Fruit fly (Drosophila melanogaster) whole organism, pupa: ENCODE results near the gene Iris.

ENCODE experiments used
- CG10348 ChIP-seq: fragments of 200-800 bp; sonication (Bioruptor generic); IDR thresholded peaks from 2 replicates; pipeline ENCODE4 v1.3.6; 2022; ENCODE audit warnings: missing biosample characterization, missing genetic modification characterization
- CG13204 ChIP-seq: fragments of 200-800 bp; sonication (Bioruptor generic); optimal IDR thresholded peaks from 2 replicates; lab custom pipeline; 2018; ENCODE audit warnings: missing biosample characterization, mild to moderate bottlenecking, missing genetic modification characterization, moderate library complexity
- CG17806 ChIP-seq: fragments of 200-800 bp; sonication (Bioruptor generic); optimal IDR thresholded peaks from 2 replicates; lab custom pipeline; 2018; ENCODE audit warnings: missing biosample characterization, mild to moderate bottlenecking, missing genetic modification characterization, moderate library complexity
- CG34367 ChIP-seq: fragments of 200-800 bp; sonication (Bioruptor generic); optimal IDR thresholded peaks from 2 replicates; lab custom pipeline; 2018; ENCODE audit warnings: missing biosample characterization, mild to moderate bottlenecking, missing genetic modification characterization
- CG4496 ChIP-seq: fragments of 200-800 bp; sonication (Bioruptor generic); IDR thresholded peaks from 3 replicates; pipeline ENCODE4 v1.3.6; 2022; ENCODE audit warnings: missing biosample characterization, missing genetic modification characterization
- CG8301 ChIP-seq: fragments of 200-800 bp; sonication (Bioruptor generic); optimal IDR thresholded peaks from 2 replicates; lab custom pipeline; 2018; ENCODE audit warnings: missing biosample characterization, mild to moderate bottlenecking, missing genetic modification characterization
- CG9948 ChIP-seq: fragments of 200-800 bp; sonication (Bioruptor generic); optimal IDR thresholded peaks from 2 replicates; lab custom pipeline; 2018; ENCODE audit warnings: missing biosample characterization, mild to moderate bottlenecking, missing genetic modification characterization, moderate library complexity
- EcR ChIP-seq: fragments of 200-800 bp; sonication (Bioruptor generic); optimal IDR thresholded peaks from 3 replicates; lab custom pipeline; 2019; ENCODE audit warnings: missing biosample characterization, missing genetic modification characterization, mild to moderate bottlenecking, moderate library complexity, missing genetic modification reagents
- Pif1A ChIP-seq: fragments of 200-800 bp; sonication (Bioruptor generic); optimal IDR thresholded peaks from 3 replicates; lab custom pipeline; 2016; ENCODE audit warnings: missing biosample characterization, missing genetic modification characterization
- Pif1B ChIP-seq: fragments of 200-800 bp; sonication (Bioruptor generic); optimal IDR thresholded peaks from 3 replicates; lab custom pipeline; 2016; ENCODE audit warnings: missing biosample characterization, missing genetic modification characterization
- fd96Ca ChIP-seq: fragments of 200-800 bp; sonication (Bioruptor generic); IDR thresholded peaks from 3 replicates; pipeline ENCODE4 v1.3.6; 2022; ENCODE audit warnings: missing biosample characterization, missing genetic modification characterization
- gl ChIP-seq: fragments of 200-800 bp; sonication (Bioruptor generic); optimal IDR thresholded peaks from 2 replicates; lab custom pipeline; 2018; ENCODE audit warnings: missing biosample characterization, mild to moderate bottlenecking, missing genetic modification characterization
- rn ChIP-seq: fragments of 200-800 bp; sonication (Bioruptor generic); IDR thresholded peaks from 2 replicates; pipeline ENCODE4 v1.3.6; 2022; ENCODE audit warnings: missing biosample characterization, missing genetic modification characterization

dm6 chr2L:1157679-1158518 is 24.0 kb upstream of the Iris start, which contains the start of gene capt:
- no peak for TF ChIP-seq CG34367 (tag; lab: Kevin White, UChicago)
- TF ChIP-seq EcR, result peak; percentile 82
- peak; percentile 15 for TF ChIP-seq CG8301 (tag; lab: Kevin White, UChicago)
- peak; percentile 23 for TF ChIP-seq CG9948 (tag; lab: Kevin White, UChicago)
- no peak for TF ChIP-seq CG4496
- TF ChIP-seq CG10348, result no peak
- no peak for TF ChIP-seq gl (tag; lab: Kevin White, UChicago)
- TF ChIP-seq CG13204, result no peak
- TF ChIP-seq rn (GFP tag; lab: Robert Waterston, UW), result no peak
- TF ChIP-seq Pif1B (GFP tag; lab: Kevin White, UChicago), result no peak
- peak; percentile 20 for TF ChIP-seq CG17806 (tag; lab: Kevin White, UChicago)
- TF ChIP-seq fd96Ca, result no peak
- no peak for TF ChIP-seq Pif1A (GFP tag; lab: Kevin White, UChicago)
